Worm (Caenorhabditis elegans): ENCODE results near the gene sut-1.

- TF ChIP-seq unc-39 (tag; optimal IDR thresholded peaks at IDR 0.05), result no peak
- TF ChIP-seq ceh-28 (tag; optimal IDR thresholded peaks at IDR 0.05), result no peak
- TF ChIP-seq ceh-9 (tag; optimal IDR thresholded peaks at IDR 0.05), result no peak
- TF ChIP-seq nfya-1 (tag; optimal IDR thresholded peaks at IDR 0.05; ENCODE audit: insufficient read depth), result no peak
- TF ChIP-seq nhr-12 (tag; optimal IDR thresholded peaks at IDR 0.05), result no peak
- no peak for TF ChIP-seq mdl-1 (tag; optimal IDR thresholded peaks at IDR 0.05)
- TF ChIP-seq skn-1 (tag; optimal IDR thresholded peaks at IDR 0.05), result no peak
These were observed 7.2 kb upstream of the sut-1 start for ce11 chrII:1130241-1130640.
